Fruit fly (Drosophila melanogaster) whole organism, embryonic: ENCODE results near the gene CG10068.
A peak's percentile ranks its signal among the peaks of the same experiment; 100 is the strongest.

Experiments used
- Ada2b ChIP-seq: fragments of 200-800 bp; sonication (Bioruptor generic); IDR thresholded peaks from 2 replicates; pipeline ENCODE4 v1.3.6; 2022; ENCODE audit warnings: missing biosample characterization, missing genetic modification characterization
- Atf3 ChIP-seq: fragments of 200-800 bp; sonication (Bioruptor generic); optimal IDR thresholded peaks from 3 replicates; lab custom pipeline; 2016; ENCODE audit warnings: missing biosample characterization, missing genetic modification characterization
- B-H2 ChIP-seq: fragments of 200-800 bp; sonication (Bioruptor generic); optimal IDR thresholded peaks from 2 replicates; lab custom pipeline; 2018; ENCODE audit warnings: missing biosample characterization, mild to moderate bottlenecking, missing genetic modification characterization
- CG10209 ChIP-seq: fragments of 200-800 bp; sonication (Bioruptor generic); optimal IDR thresholded peaks from 3 replicates; lab custom pipeline; 2017; ENCODE audit warnings: missing biosample characterization, mild to moderate bottlenecking, missing genetic modification characterization, missing genetic modification reagents
- CG10274 ChIP-seq: fragments of 200-800 bp; sonication (Bioruptor generic); optimal IDR thresholded peaks from 3 replicates; lab custom pipeline; 2017; ENCODE audit warnings: missing biosample characterization, mild to moderate bottlenecking, missing genetic modification characterization
- CG10654 ChIP-seq: fragments of 200-800 bp; sonication (Bioruptor generic); optimal IDR thresholded peaks from 2 replicates; lab custom pipeline; 2016; ENCODE audit warnings: missing biosample characterization, missing genetic modification characterization
- CG12299 ChIP-seq: fragments of 200-800 bp; sonication (Bioruptor generic); optimal IDR thresholded peaks from 2 replicates; lab custom pipeline; 2018; ENCODE audit warnings: missing biosample characterization, mild to moderate bottlenecking, missing genetic modification characterization
- CG15269 ChIP-seq: fragments of 200-800 bp; sonication (Bioruptor generic); optimal IDR thresholded peaks from 2 replicates; lab custom pipeline; 2018; ENCODE audit warnings: missing biosample characterization, mild to moderate bottlenecking, missing genetic modification characterization, moderate library complexity
- CG1529 ChIP-seq: fragments of 200-800 bp; sonication (Bioruptor generic); optimal IDR thresholded peaks from 3 replicates; lab custom pipeline; 2018; ENCODE audit warnings: missing biosample characterization, missing genetic modification characterization
- CG17328 ChIP-seq: fragments of 200-800 bp; sonication (Bioruptor generic); IDR thresholded peaks from 2 replicates; pipeline ENCODE4 v1.3.6; 2022; ENCODE audit warnings: missing biosample characterization, missing genetic modification characterization
- CG17568 ChIP-seq: fragments of 200-800 bp; sonication (Bioruptor generic); optimal IDR thresholded peaks from 2 replicates; lab custom pipeline; 2018; ENCODE audit warnings: missing biosample characterization, mild to moderate bottlenecking, missing genetic modification characterization, moderate library complexity
- CG17912 ChIP-seq: fragments of 200-800 bp; sonication (Bioruptor generic); optimal IDR thresholded peaks from 2 replicates; lab custom pipeline; 2018; ENCODE audit warnings: missing biosample characterization, mild to moderate bottlenecking, missing genetic modification characterization
- CG32532 ChIP-seq: fragments of 200-800 bp; sonication (Bioruptor generic); IDR thresholded peaks from 2 replicates; pipeline ENCODE4 v1.3.6; 2022; ENCODE audit warnings: missing biosample characterization, missing genetic modification characterization
- CG34224 ChIP-seq: fragments of 200-800 bp; sonication (Bioruptor generic); IDR thresholded peaks from 3 replicates; pipeline ENCODE4 v1.3.6; 2022; ENCODE audit warnings: missing biosample characterization, missing genetic modification characterization; ENCODE audit not compliant: partially characterized antibody
- CG3847 ChIP-seq: fragments of 200-800 bp; sonication (Bioruptor generic); IDR thresholded peaks from 2 replicates; pipeline ENCODE4 v1.3.6; 2022; ENCODE audit warnings: missing biosample characterization, missing genetic modification characterization
- CG4424 ChIP-seq: fragments of 200-800 bp; sonication (Bioruptor generic); optimal IDR thresholded peaks from 3 replicates; lab custom pipeline; 2016; ENCODE audit warnings: missing biosample characterization, missing genetic modification characterization
- CG4854 ChIP-seq: fragments of 200-800 bp; sonication (Bioruptor generic); optimal IDR thresholded peaks from 2 replicates; lab custom pipeline; 2016; ENCODE audit warnings: missing biosample characterization, missing genetic modification characterization, inconsistent platforms
- CG6683 ChIP-seq: fragments of 200-800 bp; sonication (Bioruptor generic); optimal IDR thresholded peaks from 2 replicates; lab custom pipeline; 2017; ENCODE audit warnings: missing biosample characterization, mild to moderate bottlenecking, missing genetic modification characterization, missing genetic modification reagents
- CG7839 ChIP-seq: fragments of 200-800 bp; sonication (Bioruptor generic); optimal IDR thresholded peaks from 3 replicates; lab custom pipeline; 2018; ENCODE audit warnings: missing biosample characterization, mild to moderate bottlenecking, missing genetic modification characterization, moderate library complexity
- CG9876 ChIP-seq: fragments of 200-800 bp; sonication (Bioruptor generic); optimal IDR thresholded peaks from 2 replicates; lab custom pipeline; 2016; ENCODE audit warnings: missing biosample characterization, missing genetic modification characterization
- CG9932 ChIP-seq: fragments of 200-800 bp; sonication (Bioruptor generic); IDR thresholded peaks from 2 replicates; pipeline ENCODE4 v1.3.6; 2022; ENCODE audit warnings: missing biosample characterization, missing genetic modification characterization
- CTCF ChIP-seq: fragments of 200-800 bp; sonication (Bioruptor generic); optimal IDR thresholded peaks from 2 replicates; lab custom pipeline; 2017; ENCODE audit warnings: missing biosample characterization, mild to moderate bottlenecking, missing genetic modification characterization, moderate library complexity
- CrebB ChIP-seq: fragments of 200-800 bp; sonication (Bioruptor generic); optimal IDR thresholded peaks from 3 replicates; lab custom pipeline; 2018; ENCODE audit warnings: missing biosample characterization, mild to moderate bottlenecking, missing genetic modification characterization
- D19A ChIP-seq: fragments of 200-800 bp; optimal IDR thresholded peaks from 3 replicates; lab custom pipeline; 2019; ENCODE audit warnings: missing biosample characterization, mild to moderate bottlenecking, missing genetic modification characterization, moderate library complexity
- Dll ChIP-seq: fragments of 200-800 bp; sonication (Bioruptor generic); IDR thresholded peaks from 4 replicates; pipeline ENCODE4 v1.3.6; 2022; ENCODE audit warnings: missing biosample characterization, missing genetic modification characterization; ENCODE audit not compliant: partially characterized antibody
- Dref ChIP-seq: fragments of 200-800 bp; sonication (Bioruptor generic); IDR thresholded peaks from 2 replicates; pipeline ENCODE4 v1.3.6; 2022; ENCODE audit warnings: missing biosample characterization, missing genetic modification characterization
- Drgx ChIP-seq: fragments of 200-800 bp; sonication (Bioruptor generic); IDR thresholded peaks from 2 replicates; pipeline ENCODE4 v1.3.6; 2022; ENCODE audit warnings: missing biosample characterization, missing genetic modification characterization
- E2f2 ChIP-seq: fragments of 200-800 bp; sonication (Bioruptor generic); IDR thresholded peaks from 2 replicates; pipeline ENCODE4 v1.3.6; 2022; ENCODE audit warnings: missing biosample characterization, missing genetic modification characterization
- Ets97D ChIP-seq: fragments of 200-800 bp; sonication (Bioruptor generic); optimal IDR thresholded peaks from 3 replicates; lab custom pipeline; 2016; ENCODE audit warnings: missing biosample characterization, missing genetic modification characterization
- H2.0 ChIP-seq: fragments of 200-800 bp; sonication (Bioruptor generic); IDR thresholded peaks from 2 replicates; pipeline ENCODE4 v1.3.6; 2022; ENCODE audit warnings: missing biosample characterization, missing genetic modification characterization
- Mad ChIP-seq: fragments of 200-800 bp; sonication (Bioruptor generic); optimal IDR thresholded peaks from 2 replicates; lab custom pipeline; 2016; ENCODE audit warnings: missing biosample characterization, missing genetic modification characterization
- NC2β ChIP-seq: fragments of 200-800 bp; sonication (Bioruptor generic); optimal IDR thresholded peaks from 2 replicates; lab custom pipeline; 2016; ENCODE audit warnings: missing biosample characterization, missing genetic modification characterization
- NK7.1 ChIP-seq: fragments of 200-800 bp; sonication (Bioruptor generic); optimal IDR thresholded peaks from 3 replicates; lab custom pipeline; 2016; ENCODE audit warnings: missing biosample characterization, missing genetic modification characterization
- Ptx1 ChIP-seq: fragments of 200-800 bp; sonication (Bioruptor generic); IDR thresholded peaks from 2 replicates; pipeline ENCODE4 v1.3.6; 2022; ENCODE audit warnings: missing biosample characterization, missing genetic modification characterization
- Six4 ChIP-seq: fragments of 200-800 bp; sonication (Bioruptor generic); optimal IDR thresholded peaks from 2 replicates; lab custom pipeline; 2016; ENCODE audit warnings: missing biosample characterization, missing genetic modification characterization
- YL-1 ChIP-seq: fragments of 200-800 bp; sonication (Bioruptor generic); optimal IDR thresholded peaks from 3 replicates; lab custom pipeline; 2017; ENCODE audit warnings: missing biosample characterization, mild to moderate bottlenecking, missing genetic modification characterization
- ash1 ChIP-seq: fragments of 200-800 bp; sonication (Bioruptor generic); optimal IDR thresholded peaks from 2 replicates; lab custom pipeline; 2018; ENCODE audit warnings: missing biosample characterization, mild to moderate bottlenecking, missing genetic modification characterization
- br ChIP-seq: fragments of >200 bp; optimal IDR thresholded peaks from 2 replicates; lab custom pipeline; 2017
- ewg ChIP-seq: fragments of 200-800 bp; sonication (Bioruptor generic); optimal IDR thresholded peaks from 3 replicates; lab custom pipeline; 2017; ENCODE audit warnings: mild to moderate bottlenecking, missing biosample characterization, missing genetic modification reagents, missing genetic modification characterization
- fd102C ChIP-seq: fragments of 200-800 bp; sonication (Bioruptor generic); optimal IDR thresholded peaks from 2 replicates; lab custom pipeline; 2018; ENCODE audit warnings: missing biosample characterization, mild to moderate bottlenecking, missing genetic modification characterization, moderate library complexity
- her ChIP-seq: fragments of 200-800 bp; sonication (Bioruptor generic); optimal IDR thresholded peaks from 2 replicates; lab custom pipeline; 2016; ENCODE audit warnings: missing biosample characterization, missing genetic modification characterization
- lilli ChIP-seq: fragments of 200-800 bp; sonication (Bioruptor generic); optimal IDR thresholded peaks from 3 replicates; lab custom pipeline; 2016; ENCODE audit warnings: missing biosample characterization, missing genetic modification characterization
- odd ChIP-seq: fragments of 200-800 bp; sonication (Bioruptor generic); optimal IDR thresholded peaks from 2 replicates; lab custom pipeline; 2017; ENCODE audit warnings: missing biosample characterization, mild to moderate bottlenecking, missing genetic modification characterization
- pzg ChIP-seq: fragments of 200-800 bp; sonication (Bioruptor generic); optimal IDR thresholded peaks from 3 replicates; lab custom pipeline; 2018; ENCODE audit warnings: missing biosample characterization, mild to moderate bottlenecking, missing genetic modification characterization, moderate library complexity
- ranshi ChIP-seq: fragments of 200-800 bp; sonication (Bioruptor generic); IDR thresholded peaks from 2 replicates; pipeline ENCODE4 v1.3.6; 2022; ENCODE audit warnings: missing biosample characterization, missing genetic modification characterization
- sc ChIP-seq, 3 experiments: fragments of >200 bp in 2 of 3; fragments of 200-800 bp in 1 of 3; sonication (Bioruptor generic) in 1 of 3; optimal IDR thresholded peaks; 2 replicates in 2 of 3; 3 replicates in 1 of 3; lab custom pipeline; 2017; ENCODE audit warnings: mild to moderate bottlenecking in 1 of 3, missing biosample characterization in 1 of 3, missing genetic modification characterization in 1 of 3, missing genetic modification reagents in 1 of 3
- scrt ChIP-seq: fragments of 200-800 bp; sonication (Bioruptor generic); optimal IDR thresholded peaks from 2 replicates; lab custom pipeline; 2018; ENCODE audit warnings: missing biosample characterization, mild to moderate bottlenecking, missing genetic modification characterization, moderate library complexity
- slp2 ChIP-seq: fragments of 200-800 bp; sonication (Bioruptor generic); optimal IDR thresholded peaks from 2 replicates; lab custom pipeline; 2016; ENCODE audit warnings: missing biosample characterization, missing genetic modification characterization
- sqz ChIP-seq: fragments of 200-800 bp; sonication (Bioruptor generic); optimal IDR thresholded peaks from 3 replicates; lab custom pipeline; 2018; ENCODE audit warnings: missing biosample characterization, mild to moderate bottlenecking, missing genetic modification characterization
- ssp ChIP-seq: fragments of 200-800 bp; sonication (Bioruptor generic); IDR thresholded peaks from 2 replicates; pipeline ENCODE4 v1.3.6; 2022; ENCODE audit warnings: missing biosample characterization, missing genetic modification characterization
- zf30C ChIP-seq: fragments of 200-800 bp; sonication (Bioruptor generic); optimal IDR thresholded peaks from 3 replicates; lab custom pipeline; 2018; ENCODE audit warnings: missing biosample characterization, mild to moderate bottlenecking, missing genetic modification characterization
- zfh2 ChIP-seq: fragments of 200-800 bp; sonication (Bioruptor generic); optimal IDR thresholded peaks from 2 replicates; lab custom pipeline; 2016; ENCODE audit warnings: missing biosample characterization, missing genetic modification characterization

CG10068 gene

DNA sequence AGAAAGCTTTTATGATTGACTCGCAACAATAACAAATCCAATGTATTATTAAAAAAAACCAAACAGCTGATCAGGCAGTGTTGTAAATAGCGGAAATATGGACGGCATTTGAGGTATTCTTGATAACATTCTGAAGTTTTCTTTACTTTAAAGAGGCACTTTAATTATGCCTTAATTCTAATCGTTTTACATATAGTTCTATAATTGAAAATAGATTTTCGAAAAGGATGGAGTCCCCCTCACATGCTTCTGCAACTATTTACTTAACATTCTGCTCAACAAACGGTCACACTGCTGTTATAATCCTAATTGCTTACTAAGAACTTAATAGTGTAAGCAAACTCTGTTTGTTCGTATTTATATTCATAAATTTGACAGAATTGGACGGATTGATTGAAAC lies at the start of gene CG10068 (continued):
- no peak; the same call in 1 of the 2 replicates for TF ChIP-seq CG9932 (GFP tag; lab: Robert Waterston, UW)
- TF ChIP-seq zf30C (GFP tag; lab: Kevin White, UChicago) = peak; percentile 18
- peak; percentile 64 for TF ChIP-seq pzg (GFP tag; lab: Kevin White, UChicago)
- TF ChIP-seq CG17328 = peak; percentile 96
- TF ChIP-seq ssp = peak; percentile 70
- TF ChIP-seq Mad (GFP tag; lab: Kevin White, UChicago) = peak; percentile 83
- no peak for TF ChIP-seq CG3847 (GFP tag; lab: Robert Waterston, UW)
- TF ChIP-seq Ada2b (GFP tag; lab: Robert Waterston, UW) = peak; percentile 88
- peak; percentile 83 for TF ChIP-seq CG10654 (GFP tag; lab: Kevin White, UChicago)
- TF ChIP-seq her (GFP tag; lab: Kevin White, UChicago) = peak; percentile 75
- peak; percentile 70 for TF ChIP-seq E2f2
- peak; percentile 78 for TF ChIP-seq ewg (GFP tag; lab: Kevin White, UChicago)
- TF ChIP-seq CG12299 (tag; lab: Kevin White, UChicago) = peak; percentile 87
- peak; percentile 72 for TF ChIP-seq CG9876
- TF ChIP-seq CrebB = peak; percentile 81
- no peak for TF ChIP-seq Dref (GFP tag; lab: Robert Waterston, UW)
- no peak for TF ChIP-seq sc (optimal IDR thresholded peaks at IDR 0.05; lab: Kevin White, UChicago)
- peak; percentile 69 for TF ChIP-seq sc (GFP tag; optimal IDR thresholded peaks at IDR 0.05; lab: Kevin White, UChicago)
- peak; percentile 84 for TF ChIP-seq Atf3 (GFP tag; lab: Kevin White, UChicago)
- TF ChIP-seq CG15269 = peak; percentile 88
- TF ChIP-seq CG32532 = peak; percentile 91
- peak; percentile 62 for TF ChIP-seq CTCF (GFP tag; lab: Kevin White, UChicago)
- peak; percentile 71 for TF ChIP-seq NK7.1 (GFP tag; lab: Kevin White, UChicago)
- peak; percentile 93 for TF ChIP-seq lilli (GFP tag; lab: Kevin White, UChicago)
- peak; percentile 62 for TF ChIP-seq Drgx (GFP tag; lab: Robert Waterston, UW)
- TF ChIP-seq D19A (tag; lab: Kevin White, UChicago) = peak; percentile 83
- peak; percentile 75 for TF ChIP-seq CG17568 (GFP tag; lab: Kevin White, UChicago)
- peak; percentile 90 for TF ChIP-seq Ptx1 (GFP tag; lab: Robert Waterston, UW)
- peak; percentile 92 for TF ChIP-seq NC2β
- peak; percentile 79 for TF ChIP-seq CG1529 (GFP tag; lab: Kevin White, UChicago)
- peak; percentile 88 for TF ChIP-seq CG4424 (GFP tag; lab: Kevin White, UChicago)
- peak; percentile 89 for TF ChIP-seq CG10209 (GFP tag; lab: Kevin White, UChicago)
- TF ChIP-seq H2.0 = peak; percentile 92
- peak; percentile 48; the same call in 2 of the 3 replicates for TF ChIP-seq CG34224 (GFP tag; lab: Robert Waterston, UW)
- peak; percentile 86 for TF ChIP-seq slp2 (GFP tag; lab: Kevin White, UChicago)
- TF ChIP-seq br (lab: Kevin White, UChicago) = no peak
- TF ChIP-seq zfh2 (GFP tag; lab: Kevin White, UChicago) = peak; percentile 83
- peak; percentile 91 for TF ChIP-seq ranshi (GFP tag; lab: Robert Waterston, UW)
- peak; percentile 87 for TF ChIP-seq Six4 (GFP tag; lab: Kevin White, UChicago)
- peak; percentile 99 for TF ChIP-seq sqz (GFP tag; lab: Kevin White, UChicago)
- no peak for TF ChIP-seq ash1 (GFP tag; lab: Kevin White, UChicago)
- peak; percentile 88 for TF ChIP-seq fd102C (GFP tag; lab: Kevin White, UChicago)
- TF ChIP-seq CG17912 (GFP tag; lab: Kevin White, UChicago) = peak; percentile 22
- TF ChIP-seq scrt (GFP tag; lab: Kevin White, UChicago) = peak; percentile 64
- peak; percentile 83 for TF ChIP-seq CG4854 (GFP tag; lab: Kevin White, UChicago)
- peak; percentile 42 for TF ChIP-seq odd (GFP tag; lab: Kevin White, UChicago)
- peak; percentile 78 for TF ChIP-seq B-H2
- TF ChIP-seq Ets97D (GFP tag; lab: Kevin White, UChicago) = peak; percentile 87
- TF ChIP-seq YL-1 (GFP tag; lab: Kevin White, UChicago) = peak; percentile 49
- TF ChIP-seq CG6683 (GFP tag; lab: Kevin White, UChicago) = peak; percentile 71
- TF ChIP-seq Dll (GFP tag; lab: Robert Waterston, UW) = peak; percentile 57; the same call in 2 of the 4 replicates
- peak; percentile 88 for TF ChIP-seq CG7839 (tag; lab: Kevin White, UChicago)
- TF ChIP-seq CG10274 = peak; percentile 25
